Worm (Caenorhabditis elegans): Measurements from ENCODE around the gene srbc-1.

srbc-1 gene

DNA sequence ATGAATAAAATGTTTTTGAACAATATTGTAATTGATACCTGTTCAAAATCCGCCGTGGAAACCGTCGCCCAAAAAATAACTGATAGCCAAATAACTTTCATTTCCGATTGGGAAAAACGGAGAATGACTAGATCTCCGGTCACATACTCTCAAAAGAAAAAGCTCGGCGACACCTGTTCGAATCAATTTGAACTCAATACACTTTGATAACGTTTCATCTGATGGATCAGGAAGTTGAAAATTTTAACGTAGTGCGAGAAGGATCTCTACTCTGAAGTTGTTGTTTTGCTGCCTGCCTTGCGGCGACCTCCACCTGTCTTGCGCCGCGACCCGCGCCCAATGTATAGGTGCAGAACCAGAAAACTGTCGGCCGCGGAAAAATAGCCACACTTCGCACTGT lies 28.6 kb downstream of the srbc-1 start, which contains the start of gene T28A11.20:
Gene T28A11.20, minus strand, starts transcription at position 101 of the 400 bp plus-strand sequence.
- TF ChIP-seq unc-62 (GFP tag; optimal IDR thresholded peaks at IDR 0.05), result no peak

DNA sequence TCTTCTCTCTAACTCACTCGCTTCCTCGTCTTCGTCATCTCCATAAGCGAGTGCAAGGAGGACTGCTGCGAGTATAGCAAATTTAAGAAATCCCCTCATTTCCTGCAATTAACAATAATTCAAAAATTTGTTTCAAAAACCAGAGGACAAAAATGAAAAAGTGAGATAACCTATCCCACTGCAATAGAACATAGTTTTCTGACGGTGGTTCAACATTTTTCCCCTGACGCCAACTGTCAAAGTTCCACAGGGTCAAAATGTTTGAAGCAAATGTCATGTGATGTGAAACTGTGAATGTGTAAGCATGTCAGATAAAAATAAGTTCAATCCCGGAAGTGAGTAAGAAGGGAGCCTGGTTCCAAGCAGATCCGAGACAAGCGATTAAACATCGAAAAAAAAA lies 32.4 kb downstream of the srbc-1 start, which contains the start of gene T28A11.19:
Gene T28A11.19, minus strand, starts transcription at position 108 of the 400 bp plus-strand sequence.
- no peak for TF ChIP-seq unc-62 (GFP tag; optimal IDR thresholded peaks at IDR 0.05)

DNA sequence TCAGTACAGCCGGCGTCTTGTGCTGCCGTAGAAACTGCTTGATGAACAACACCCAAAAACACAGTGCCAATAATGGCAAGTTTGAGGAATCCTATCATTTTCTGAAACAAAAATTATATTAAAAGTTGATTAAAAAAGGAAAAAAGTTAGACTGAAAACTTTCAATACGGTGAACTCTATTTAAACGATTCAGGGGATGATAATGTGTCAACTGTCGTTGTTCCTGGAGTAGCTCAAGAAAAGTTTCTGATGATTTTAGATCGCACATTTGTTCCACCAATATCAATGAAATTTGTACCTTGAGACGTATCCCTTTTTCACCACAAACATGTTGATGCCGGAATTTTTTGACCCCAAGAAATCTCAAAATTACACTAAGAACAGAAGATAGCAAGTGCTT lies 33.8 kb downstream of the srbc-1 start, which contains the start of gene T28A11.18:
Gene T28A11.18, minus strand, starts transcription at position 101 of the 400 bp plus-strand sequence.
- no peak for TF ChIP-seq unc-62 (GFP tag; optimal IDR thresholded peaks at IDR 0.05)

DNA sequence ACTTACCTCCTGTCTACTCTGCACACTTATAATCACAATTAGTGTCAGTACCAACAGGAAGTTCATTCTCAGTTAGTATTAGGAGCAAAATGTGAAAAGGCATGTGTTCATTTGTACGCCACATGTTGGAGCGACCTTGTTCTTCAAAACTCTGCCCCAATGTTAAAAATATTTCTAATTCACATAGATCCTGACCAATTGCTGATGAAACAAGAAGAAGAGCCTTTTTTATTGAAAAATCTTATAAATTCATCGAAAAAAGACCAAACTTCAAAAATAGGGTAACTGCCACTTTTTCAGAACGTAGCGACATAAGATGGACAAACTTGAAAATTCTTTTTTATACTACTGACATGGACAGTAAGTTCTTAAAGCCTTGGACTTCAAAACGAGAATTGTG lies 35.6 kb downstream of the srbc-1 start, which contains the start of gene T28A11.17:
Gene T28A11.17, minus strand, starts transcription at position 101 of the 400 bp plus-strand sequence.
- TF ChIP-seq unc-62 (GFP tag; optimal IDR thresholded peaks at IDR 0.05), result no peak

DNA sequence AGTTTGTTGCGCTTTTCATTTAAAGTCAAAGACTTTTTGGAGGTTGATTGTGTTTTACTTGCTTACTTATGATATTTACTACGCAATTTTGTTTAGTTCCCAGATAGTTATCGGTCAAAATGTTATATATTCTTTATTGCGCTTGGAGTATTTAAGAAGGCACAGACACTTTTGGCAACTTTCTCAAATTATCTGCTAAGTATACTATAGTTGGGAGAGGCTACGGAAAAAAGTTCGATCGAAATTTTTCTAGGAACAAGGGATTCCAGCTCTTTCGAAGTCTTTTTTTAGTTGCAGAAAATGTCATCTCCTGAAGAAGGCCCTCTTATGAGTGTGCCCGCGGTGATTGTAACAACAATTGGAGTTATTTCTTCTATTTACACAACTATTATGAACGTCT lies 41.7 kb downstream of the srbc-1 start, which contains the start of gene srbc-5:
Gene srbc-5, plus strand, starts transcription at position 301 of the 400 bp plus-strand sequence.
- no peak for TF ChIP-seq unc-62 (GFP tag; optimal IDR thresholded peaks at IDR 0.05)

DNA sequence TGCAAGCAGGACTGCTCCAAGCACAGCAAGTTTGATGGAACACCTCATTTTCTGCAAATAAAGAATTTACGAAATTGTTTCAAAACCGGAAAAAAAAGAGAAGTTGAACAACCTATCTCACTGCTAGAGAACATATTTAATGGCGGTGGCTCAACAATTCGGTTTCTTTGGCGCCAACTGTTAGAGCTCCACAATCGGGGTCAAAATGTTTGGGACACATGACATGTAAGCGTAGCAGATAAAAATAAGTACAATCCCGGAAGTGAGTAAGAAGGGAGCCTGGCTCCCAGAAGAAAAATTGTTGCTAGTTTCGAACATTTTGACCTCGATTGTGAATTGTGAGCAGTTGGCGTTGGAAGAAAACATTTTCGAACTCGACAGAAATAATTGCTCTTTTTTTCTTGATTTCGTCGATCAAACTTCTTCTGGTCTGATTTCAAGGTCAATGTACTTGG lies 42.6 kb downstream of the srbc-1 start, which contains the start of gene T28A11.16:
Gene T28A11.16, minus strand, starts transcription at position 51 of the 455 bp plus-strand sequence.
- TF ChIP-seq unc-62 (GFP tag; optimal IDR thresholded peaks at IDR 0.05), result no peak

DNA sequence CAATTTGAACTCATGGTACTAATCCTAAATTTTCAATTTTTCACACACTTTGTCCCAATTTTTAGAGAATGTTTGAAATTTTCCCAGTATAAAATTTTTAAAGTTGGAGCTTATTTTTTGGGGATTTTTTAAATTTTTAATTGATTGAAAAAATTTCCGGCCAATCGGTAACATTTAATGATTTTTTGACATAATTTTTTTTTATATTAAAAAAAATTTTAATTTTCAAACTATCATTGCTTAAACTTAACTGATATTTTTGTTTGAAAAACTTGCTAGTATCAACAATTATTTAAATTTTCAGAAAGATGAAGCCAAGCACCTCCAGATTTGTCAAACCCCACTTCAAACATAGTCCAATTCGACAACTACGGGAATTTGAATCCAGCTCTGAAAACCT lies 44.5 kb downstream of the srbc-1 start, which contains the start of gene T28A11.22:
Gene T28A11.22, plus strand, starts transcription at position 301 of the 400 bp plus-strand sequence.
- no peak for TF ChIP-seq unc-62 (GFP tag; optimal IDR thresholded peaks at IDR 0.05)

DNA sequence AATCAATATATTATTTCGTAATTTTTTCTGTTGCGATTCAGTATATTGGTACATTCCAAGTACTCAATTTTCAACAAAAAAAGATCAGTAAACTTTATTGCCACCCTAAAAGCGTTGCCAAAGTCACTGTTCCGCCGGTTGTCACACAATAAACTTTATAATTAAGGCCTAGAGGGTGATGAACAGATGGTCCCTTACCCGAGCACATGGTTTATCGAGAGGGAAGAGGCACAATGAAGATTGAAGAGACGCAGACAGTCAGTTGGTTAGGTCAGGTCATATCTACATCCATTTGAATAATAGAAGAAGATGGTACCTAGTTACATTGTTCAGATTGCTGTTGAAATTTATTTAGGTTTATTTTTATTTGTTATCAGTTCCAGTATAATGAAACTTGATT lies 45.0 kb downstream of the srbc-1 start:
- TF ChIP-seq unc-62 (GFP tag; optimal IDR thresholded peaks at IDR 0.05), result no peak

DNA sequence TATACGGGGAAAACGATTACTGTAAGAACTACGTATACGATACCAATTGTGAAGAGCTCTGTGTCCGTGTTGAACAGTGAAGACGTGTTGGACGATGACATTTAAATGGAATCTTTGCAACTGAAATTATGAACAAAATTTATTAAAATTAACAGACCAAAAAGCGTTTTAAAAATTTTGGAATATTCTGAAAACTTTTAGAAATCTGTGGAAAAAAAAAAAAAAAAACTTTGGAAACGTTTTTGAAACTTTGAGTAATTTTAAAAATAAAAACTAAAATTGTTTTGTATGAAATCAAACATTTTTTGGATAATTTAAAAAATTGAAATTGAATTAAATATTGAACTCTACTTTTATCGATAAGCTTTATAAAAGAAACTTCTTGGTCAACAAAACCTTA lies 45.7 kb downstream of the srbc-1 start, which contains the start of gene srt-63:
Gene srt-63, minus strand, starts transcription at position 101 of the 400 bp plus-strand sequence.
- TF ChIP-seq unc-62 (GFP tag; optimal IDR thresholded peaks at IDR 0.05), result no peak

DNA sequence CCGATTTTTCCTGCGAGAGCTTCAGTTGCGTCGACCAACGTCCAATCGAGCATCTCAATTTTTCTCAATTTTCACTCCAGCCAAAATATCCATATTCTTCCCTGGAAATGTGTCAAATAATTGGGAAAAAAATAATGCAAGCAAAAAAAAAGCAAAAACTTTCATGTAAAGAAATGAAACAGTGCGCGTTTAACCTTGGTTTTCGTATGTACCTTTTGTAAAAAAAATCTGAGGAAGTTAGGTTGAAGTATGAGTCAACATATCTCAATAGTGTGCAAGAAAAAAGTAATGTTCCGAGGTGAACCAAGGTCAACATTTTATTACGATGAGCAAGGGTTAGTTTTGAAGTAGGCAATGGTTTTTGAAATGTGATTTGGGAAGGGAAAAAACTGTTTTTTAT lies 51.6 kb downstream of the srbc-1 start, which contains the start of gene T28A11.13:
Gene T28A11.13, minus strand, starts transcription at position 101 of the 400 bp plus-strand sequence.
- no peak for TF ChIP-seq unc-62 (GFP tag; optimal IDR thresholded peaks at IDR 0.05)
